Worm (Caenorhabditis elegans) whole organism, mixed stage, embryonic: ENCODE results near the gene F57G4.10.
"Not testable (repeated sequence)": the region's sequence is repeated elsewhere in the genome, so short reads cannot be mapped to it uniquely, and the experiment has no call there.

Experiments used
- bed-3 ChIP-seq: fragments of 200-800 bp; sonication (Bioruptor generic); optimal IDR thresholded peaks from 3 replicates; lab custom pipeline; 2018; ENCODE audit warnings: mild to moderate bottlenecking, missing genetic modification characterization, moderate library complexity, missing compliant biosample characterization
- blmp-1 ChIP-seq: fragments of 150-350 bp; optimal IDR thresholded peaks from 2 replicates; lab custom pipeline; 2014; ENCODE audit warnings: missing biosample characterization, missing genetic modification characterization
- ceh-39 ChIP-seq: fragments of 150-350 bp; optimal IDR thresholded peaks from 2 replicates; lab custom pipeline; 2014; ENCODE audit warnings: missing biosample characterization, missing genetic modification characterization
- ceh-43 ChIP-seq: fragments of 200-800 bp; sonication (Bioruptor generic); optimal IDR thresholded peaks from 2 replicates; lab custom pipeline; 2018; ENCODE audit warnings: mild to moderate bottlenecking, missing genetic modification characterization, moderate library complexity, missing compliant biosample characterization
- ceh-83 ChIP-seq: fragments of 200-800 bp; sonication (Bioruptor generic); optimal IDR thresholded peaks from 2 replicates; lab custom pipeline; 2018; ENCODE audit warnings: mild to moderate bottlenecking, missing genetic modification characterization, missing compliant biosample characterization
- ces-1 ChIP-seq: fragments of 150-350 bp; optimal IDR thresholded peaks from 2 replicates; lab custom pipeline; 2014; ENCODE audit warnings: missing biosample characterization, missing genetic modification reagents, missing genetic modification characterization
- cnd-1 ChIP-seq: fragments of 200-800 bp; sonication (Bioruptor generic); optimal IDR thresholded peaks from 2 replicates; lab custom pipeline; 2018; ENCODE audit warnings: mild to moderate bottlenecking, missing genetic modification characterization, missing compliant biosample characterization
- drap-1 ChIP-seq: fragments of 200-800 bp; sonication (Bioruptor generic); optimal IDR thresholded peaks from 3 replicates; lab custom pipeline; 2018; ENCODE audit warnings: mild to moderate bottlenecking, missing genetic modification characterization, missing compliant biosample characterization
- elt-1 ChIP-seq: sonication (generic microtip); optimal IDR thresholded peaks from 2 replicates; lab custom pipeline; 2017; ENCODE audit warnings: missing genetic modification characterization, mild to moderate bottlenecking, missing compliant biosample characterization, antibody characterized with exemption, moderate library complexity, borderline replicate concordance; ENCODE audit not compliant: insufficient read depth
- elt-3 ChIP-seq: fragments of 150-350 bp; optimal IDR thresholded peaks from 2 replicates; lab custom pipeline; 2014; ENCODE audit warnings: missing biosample characterization, missing genetic modification characterization
- flh-1 ChIP-seq: fragments of 200-800 bp; sonication (Bioruptor generic); optimal IDR thresholded peaks from 2 replicates; lab custom pipeline; 2018; ENCODE audit warnings: mild to moderate bottlenecking, missing genetic modification characterization, moderate library complexity, missing compliant biosample characterization
- lin-32 ChIP-seq: fragments of 200-800 bp; sonication (Bioruptor generic); optimal IDR thresholded peaks from 2 replicates; lab custom pipeline; 2018; ENCODE audit warnings: mild to moderate bottlenecking, missing genetic modification characterization, missing compliant biosample characterization
- lsy-2 ChIP-seq: fragments of 150-350 bp; optimal IDR thresholded peaks from 2 replicates; lab custom pipeline; 2014; ENCODE audit warnings: missing biosample characterization, missing genetic modification characterization
- mab-5 ChIP-seq: fragments of 150-350 bp; optimal IDR thresholded peaks from 2 replicates; lab custom pipeline; 2014; ENCODE audit warnings: missing biosample characterization, missing genetic modification characterization
- mep-1 ChIP-seq: fragments of 150-350 bp; optimal IDR thresholded peaks from 2 replicates; lab custom pipeline; 2017; ENCODE audit warnings: missing biosample characterization, missing genetic modification reagents, missing genetic modification characterization, inconsistent platforms
- mls-2 ChIP-seq: sonication (generic microtip); optimal IDR thresholded peaks from 2 replicates; lab custom pipeline; 2016; ENCODE audit warnings: mild to moderate bottlenecking, missing genetic modification characterization, moderate library complexity, missing compliant biosample characterization
- nhr-12 ChIP-seq: fragments of 150-350 bp; optimal IDR thresholded peaks from 2 replicates; lab custom pipeline; 2014; ENCODE audit warnings: missing biosample characterization, missing genetic modification characterization
- nhr-2 ChIP-seq: fragments of 150-350 bp; optimal IDR thresholded peaks from 2 replicates; lab custom pipeline; 2014; ENCODE audit warnings: missing biosample characterization, missing genetic modification characterization
- nhr-28 ChIP-seq: fragments of 150-350 bp; optimal IDR thresholded peaks from 2 replicates; lab custom pipeline; 2014; ENCODE audit warnings: missing biosample characterization, missing genetic modification characterization
- nhr-76 ChIP-seq: sonication (generic microtip); optimal IDR thresholded peaks from 2 replicates; lab custom pipeline; 2017; ENCODE audit warnings: missing biosample characterization, missing genetic modification characterization
- sem-2 ChIP-seq: fragments of 200-800 bp; sonication (Bioruptor generic); optimal IDR thresholded peaks from 2 replicates; lab custom pipeline; 2018; ENCODE audit warnings: mild to moderate bottlenecking, missing genetic modification characterization, missing compliant biosample characterization
- snpc-4 ChIP-seq: fragments of 150-350 bp; optimal IDR thresholded peaks from 2 replicates; lab custom pipeline; 2014; ENCODE audit warnings: missing biosample characterization, missing genetic modification characterization
- sptf-1 ChIP-seq: sonication (generic microtip); optimal IDR thresholded peaks from 2 replicates; lab custom pipeline; 2017; ENCODE audit warnings: mild to moderate bottlenecking, missing genetic modification characterization, moderate library complexity, missing compliant biosample characterization
- tbx-8 ChIP-seq: fragments of 200-800 bp; sonication (Bioruptor generic); optimal IDR thresholded peaks from 2 replicates; lab custom pipeline; 2018; ENCODE audit warnings: mild to moderate bottlenecking, missing genetic modification characterization, moderate library complexity, missing compliant biosample characterization
- unc-62 ChIP-seq: fragments of 150-350 bp; optimal IDR thresholded peaks from 2 replicates; lab custom pipeline; 2014; ENCODE audit warnings: missing biosample characterization, missing genetic modification reagents, missing genetic modification characterization
- zip-8 ChIP-seq: fragments of 150-350 bp; optimal IDR thresholded peaks from 2 replicates; lab custom pipeline; 2014; ENCODE audit warnings: missing biosample characterization, missing genetic modification characterization

F57G4.10 gene

DNA sequence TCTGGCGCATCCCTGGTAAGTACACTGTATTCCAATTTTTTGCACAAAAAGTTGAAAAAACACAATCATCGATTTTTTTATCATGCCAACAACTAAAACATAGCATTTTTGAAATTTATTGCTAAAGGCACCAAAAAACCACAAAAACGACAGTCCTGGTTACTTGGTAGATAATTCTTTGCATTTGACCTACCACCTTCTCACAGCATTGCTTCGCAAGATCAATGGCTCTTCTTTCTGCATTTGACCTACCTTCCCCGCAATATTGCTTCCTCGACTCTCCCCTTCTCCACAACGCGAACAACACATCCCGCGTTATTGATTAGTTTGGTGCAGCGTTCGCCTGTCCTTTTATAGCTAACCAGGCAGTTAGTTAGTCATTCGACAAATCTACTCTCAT lies 27.1 kb upstream of the F57G4.10 start, which contains the start of gene ztf-25:
Gene ztf-25 (plus strand): TSS at position 301 of the 400 bp plus-strand sequence.
- TF ChIP-seq sem-2 (GFP tag; lab: Kevin White, UChicago) (no peak), tbx-8 (GFP tag; lab: Kevin White, UChicago) (no peak), ceh-83 (GFP tag; lab: Kevin White, UChicago) (no peak), mab-5 (no peak), sptf-1 (tag; lab: Kevin White, UChicago) (no peak), nhr-12 (tag; lab: Kevin White, UChicago) (no peak), zip-8 (tag; lab: Kevin White, UChicago) (no peak), nhr-2 (tag; lab: Kevin White, UChicago) (no peak), mls-2 (no peak), mep-1 (tag; lab: Kevin White, UChicago) (no peak), nhr-76 (tag; lab: Kevin White, UChicago) (no peak)
- TF ChIP-seq, all 35 proteins: peak for 0

DNA sequence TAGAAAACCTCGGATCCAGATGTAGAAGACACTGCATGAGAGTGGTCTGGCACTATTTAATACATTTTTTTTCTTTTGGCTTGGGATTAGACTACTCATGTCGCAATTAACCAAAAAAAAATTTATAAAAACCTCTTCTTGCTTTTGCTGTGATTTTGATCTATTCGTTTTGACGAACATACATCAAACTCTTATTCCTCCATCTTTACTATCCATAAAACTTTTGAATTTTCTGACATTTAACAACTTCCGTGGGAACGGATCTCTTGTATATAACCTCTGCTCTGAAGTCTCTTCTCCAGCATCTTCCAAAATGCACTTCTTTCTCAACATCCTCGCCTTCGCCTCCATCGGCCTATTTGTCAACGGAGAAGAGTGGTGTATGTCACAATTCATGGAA lies 22.6 kb upstream of the F57G4.10 start, which contains the start of gene Y6G8.16:
Gene Y6G8.16 (plus strand): TSS at position 301 of the 400 bp plus-strand sequence.
- not testable (repeated sequence) for TF ChIP-seq nhr-2 (tag; lab: Kevin White, UChicago); flh-1 (GFP tag; lab: Kevin White, UChicago); bed-3 (GFP tag; lab: Kevin White, UChicago)

DNA sequence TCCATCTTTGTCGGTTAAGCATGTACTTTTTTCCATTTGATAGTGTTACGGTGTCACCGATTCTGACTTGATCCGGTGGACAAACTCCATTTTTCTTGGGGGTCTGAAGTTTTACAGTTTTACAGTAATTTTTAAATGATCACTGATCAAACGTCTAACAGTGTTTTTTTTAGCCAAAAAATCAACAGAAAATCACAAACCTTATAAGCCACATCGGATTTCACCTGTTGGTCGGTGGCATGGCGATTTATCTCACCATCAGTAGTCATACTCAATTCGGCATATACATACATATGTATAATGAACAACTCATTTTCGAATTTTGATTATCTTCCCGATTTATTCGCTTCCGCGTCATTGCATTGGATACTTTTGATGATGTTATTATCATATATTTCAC lies 20.9 kb upstream of the F57G4.10 start, which contains the start of gene srz-91:
Gene srz-91 (plus strand): TSS at position 301 of the 400 bp plus-strand sequence.
- TF ChIP-seq blmp-1 (tag; lab: Kevin White, UChicago), result no peak
- no peak for TF ChIP-seq elt-1 (tag; lab: Kevin White, UChicago)
- TF ChIP-seq tbx-8 (GFP tag; lab: Kevin White, UChicago), result no peak
- no peak for TF ChIP-seq ceh-39 (tag; lab: Kevin White, UChicago)
- TF ChIP-seq, all 35 proteins: peak for 0

DNA sequence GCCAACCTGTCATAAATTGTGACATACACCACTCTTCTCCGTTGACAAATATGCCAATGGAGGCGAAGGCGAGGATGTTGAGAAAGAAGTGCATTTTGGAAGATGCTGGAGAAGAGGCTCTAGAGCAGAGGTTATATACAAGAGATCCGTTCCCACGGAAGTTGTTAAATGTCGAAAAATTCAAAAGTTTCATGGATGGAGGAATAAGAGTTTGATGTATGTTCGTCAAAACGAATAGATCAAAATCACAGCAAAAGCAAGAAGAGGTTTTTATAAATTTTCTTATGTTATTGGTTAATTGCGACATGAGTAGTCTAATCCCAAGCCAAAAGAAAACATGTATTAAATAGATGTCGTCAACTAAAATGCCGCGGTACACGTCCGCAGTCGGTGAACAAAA lies 18.2 kb upstream of the F57G4.10 start, which contains the start of gene Y6G8.15:
Gene Y6G8.15 (minus strand): TSS at position 101 of the 400 bp plus-strand sequence.
- TF ChIP-seq snpc-4; nhr-2 (tag; lab: Kevin White, UChicago); sem-2 (GFP tag; lab: Kevin White, UChicago): not testable (repeated sequence)

DNA sequence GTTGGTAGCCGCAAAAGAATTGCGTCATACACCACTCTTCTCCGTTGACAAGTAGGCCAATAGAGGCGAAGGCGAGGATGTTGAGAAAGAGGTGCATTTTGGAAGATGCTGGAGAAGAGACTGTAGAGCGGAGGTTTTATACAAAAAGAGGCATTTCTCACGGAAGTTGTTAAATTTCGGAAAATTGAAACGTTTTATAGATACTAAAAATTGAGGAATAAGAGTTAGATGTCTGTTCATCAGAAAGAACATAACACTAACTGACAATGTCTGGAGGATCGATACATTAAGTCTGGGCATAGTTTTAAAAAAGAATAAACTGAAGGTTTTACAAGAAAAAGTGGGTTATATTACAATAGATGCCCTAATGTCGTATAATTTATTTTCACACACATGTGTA lies 14.4 kb upstream of the F57G4.10 start, which contains the start of gene Y6G8.14:
Gene Y6G8.14 (minus strand): TSS at position 101 of the 400 bp plus-strand sequence.
- TF ChIP-seq zip-8 (tag; lab: Kevin White, UChicago) (peak; percentile 14), drap-1 (no peak)

DNA sequence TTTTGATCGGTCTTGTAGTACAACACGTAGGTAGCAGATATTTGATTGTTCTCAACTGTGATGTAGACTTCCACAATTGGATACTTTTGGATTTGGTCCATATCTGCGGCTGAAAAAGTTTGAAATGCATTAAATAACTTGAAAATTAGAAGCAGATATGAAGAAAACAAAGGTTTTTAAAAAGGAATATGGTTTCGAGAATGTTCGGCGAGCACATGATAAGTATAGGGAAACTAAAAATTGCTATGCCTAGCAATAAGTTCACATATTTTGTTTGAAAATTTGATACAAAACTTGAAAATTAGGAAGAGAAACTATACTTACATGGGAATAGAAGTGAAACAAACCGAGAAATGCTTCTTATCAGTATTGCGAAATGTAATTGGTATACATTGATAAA lies 13.1 kb upstream of the F57G4.10 start, which contains the start of gene Y6G8.5:
Gene Y6G8.5 (minus strand): TSS at position 101 of the 400 bp plus-strand sequence.
- TF ChIP-seq elt-1 (tag; lab: Kevin White, UChicago) (no peak), sem-2 (GFP tag; lab: Kevin White, UChicago) (no peak), cnd-1 (tag; lab: Kevin White, UChicago) (no peak), zip-8 (tag; lab: Kevin White, UChicago) (no peak), elt-3 (tag; lab: Kevin White, UChicago) (no peak), unc-62 (GFP tag; lab: Kevin White, UChicago) (no peak), mls-2 (no peak), ceh-43 (GFP tag; lab: Kevin White, UChicago) (no peak), nhr-28 (tag; lab: Kevin White, UChicago) (no peak), flh-1 (GFP tag; lab: Kevin White, UChicago) (no peak), blmp-1 (tag; lab: Kevin White, UChicago) (no peak), lsy-2 (tag; lab: Kevin White, UChicago) (no peak), nhr-12 (tag; lab: Kevin White, UChicago) (no peak), lin-32 (GFP tag; lab: Kevin White, UChicago) (no peak), mab-5 (no peak)

DNA sequence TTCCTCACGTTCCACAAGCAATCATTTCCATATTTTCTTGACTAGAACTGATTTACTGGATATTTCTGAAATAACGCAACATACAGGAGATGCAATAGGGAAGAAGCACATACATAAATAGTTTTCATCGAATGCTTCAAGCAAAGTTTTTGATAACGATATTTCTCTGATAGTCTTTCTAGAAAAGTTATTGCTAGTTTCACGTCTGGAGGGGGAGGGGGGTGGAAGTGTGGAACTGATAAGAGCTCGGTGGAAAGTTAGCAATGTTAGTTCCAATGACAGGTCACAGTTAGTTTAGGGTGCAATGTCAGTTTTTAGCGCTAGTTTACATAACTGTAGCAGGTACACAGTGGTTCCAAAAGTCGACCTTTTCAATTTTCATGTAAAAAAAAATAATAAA lies 11.9 kb upstream of the F57G4.10 start, which contains the start of gene Y6G8.6:
Gene Y6G8.6 (minus strand): TSS at position 98 of the 400 bp plus-strand sequence.
- no peak for TF ChIP-seq ces-1 (GFP tag; lab: Kevin White, UChicago)
- no peak for TF ChIP-seq elt-3 (tag; lab: Kevin White, UChicago)
- no peak for TF ChIP-seq ceh-39 (tag; lab: Kevin White, UChicago)
- TF ChIP-seq cnd-1 (tag; lab: Kevin White, UChicago), result no peak
